Fruit fly (Drosophila melanogaster) whole organism, pupa: ENCODE measurements around the gene CG2260.
A peak's percentile ranks its signal among the peaks of the same experiment; 100 is the strongest.

Experiments used
- CG14655 ChIP-seq: fragments of 200-800 bp; sonication (Bioruptor generic); optimal IDR thresholded peaks from 3 replicates; lab custom pipeline; 2017; ENCODE audit warnings: mild to moderate bottlenecking, missing biosample characterization, missing genetic modification reagents, missing genetic modification characterization
- CG15710 ChIP-seq: fragments of 200-800 bp; sonication (Bioruptor generic); optimal IDR thresholded peaks from 2 replicates; lab custom pipeline; 2018; ENCODE audit warnings: missing biosample characterization, mild to moderate bottlenecking, missing genetic modification characterization, moderate library complexity
- CG32121 ChIP-seq: fragments of 200-800 bp; sonication (Bioruptor generic); IDR thresholded peaks from 2 replicates; pipeline ENCODE4 v1.3.6; 2022; ENCODE audit warnings: missing biosample characterization, missing genetic modification characterization
- D1 ChIP-seq: fragments of 200-800 bp; sonication (Bioruptor generic); optimal IDR thresholded peaks from 2 replicates; lab custom pipeline; 2018; ENCODE audit warnings: missing biosample characterization, mild to moderate bottlenecking, missing genetic modification characterization, moderate library complexity
- Ets98B ChIP-seq: fragments of 200-800 bp; sonication (Bioruptor generic); IDR thresholded peaks from 2 replicates; pipeline ENCODE4 v1.3.6; 2022; ENCODE audit warnings: missing biosample characterization, missing genetic modification characterization
- Pif1B ChIP-seq: fragments of 200-800 bp; sonication (Bioruptor generic); optimal IDR thresholded peaks from 3 replicates; lab custom pipeline; 2016; ENCODE audit warnings: missing biosample characterization, missing genetic modification characterization
- fd96Ca ChIP-seq: fragments of 200-800 bp; sonication (Bioruptor generic); IDR thresholded peaks from 3 replicates; pipeline ENCODE4 v1.3.6; 2022; ENCODE audit warnings: missing biosample characterization, missing genetic modification characterization
- rn ChIP-seq: fragments of 200-800 bp; sonication (Bioruptor generic); IDR thresholded peaks from 2 replicates; pipeline ENCODE4 v1.3.6; 2022; ENCODE audit warnings: missing biosample characterization, missing genetic modification characterization

DNA sequence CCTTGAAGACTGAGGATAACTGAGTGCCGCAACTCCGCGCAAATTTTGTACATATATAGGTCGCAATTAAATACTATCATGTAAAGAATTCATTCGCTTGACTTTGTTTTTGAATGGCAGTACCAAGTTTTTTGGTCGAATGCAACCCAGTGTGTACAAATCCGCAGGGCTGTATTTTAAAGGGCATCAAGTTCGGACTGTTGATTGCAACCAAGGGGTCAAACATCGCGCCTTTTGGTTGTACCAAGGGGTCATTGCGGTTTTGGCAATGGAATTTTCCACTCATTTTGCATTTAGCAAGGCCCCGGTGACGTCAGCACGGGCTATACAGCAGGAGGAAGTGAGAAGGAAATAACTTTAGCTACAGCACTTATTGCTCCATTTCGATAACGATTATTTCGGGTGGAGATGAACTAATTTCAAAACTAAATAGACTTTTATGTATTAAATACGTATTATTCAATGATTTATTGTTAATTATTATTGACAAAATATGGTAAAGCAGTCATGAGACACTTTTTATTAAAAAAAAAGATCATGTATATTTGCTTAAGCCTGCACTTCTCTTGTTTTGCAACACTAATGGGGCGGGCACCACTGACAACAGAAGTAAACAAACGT is 10.9 kb upstream of the CG2260 start, which contains the start of gene CG10958:
- TF ChIP-seq Pif1B = peak; percentile 63
- TF ChIP-seq fd96Ca = peak; percentile 48; the same call in 2 of the 3 replicates
- peak; percentile 20 for TF ChIP-seq CG15710
- TF ChIP-seq CG14655 = no peak
- TF ChIP-seq rn (GFP tag; lab: Robert Waterston, UW) = no peak
- peak; percentile 54 for TF ChIP-seq CG32121 (GFP tag; lab: Robert Waterston, UW)
- peak; percentile 42; the same call in 1 of the 2 replicates for TF ChIP-seq Ets98B (GFP tag; lab: Robert Waterston, UW)
- no peak for TF ChIP-seq D1 (tag; lab: Kevin White, UChicago)
